Worm (Caenorhabditis elegans): ENCODE results near the gene T14B4.20.

T14B4.20 gene

ce11 chrII:6718221-6718620 is 1.5 kb downstream of the T14B4.20 start, which contains the start of gene tsp-10:
tsp-10 (plus strand) TSS chrII:6718586.
- TF ChIP-seq ceh-34 (tag; optimal IDR thresholded peaks at IDR 0.05) (no peak), ceh-18 (tag; optimal IDR thresholded peaks at IDR 0.05) (no peak), pros-1 (tag; optimal IDR thresholded peaks at IDR 0.05) (no peak), syd-9 (tag; optimal IDR thresholded peaks at IDR 0.05) (no peak), rnt-1 (tag; optimal IDR thresholded peaks at IDR 0.05) (no peak), F13H6.1 (tag; optimal IDR thresholded peaks at IDR 0.05) (no peak), pha-4 (tag; optimal IDR thresholded peaks at IDR 0.05) (no peak), eyg-1 (tag; optimal IDR thresholded peaks at IDR 0.05) (no peak), zip-5 (tag; optimal IDR thresholded peaks at IDR 0.05) (no peak), lin-11 (tag; optimal IDR thresholded peaks at IDR 0.05) (no peak), ceh-48 (tag; optimal IDR thresholded peaks at IDR 0.05) (no peak), K02D7.2 (tag; optimal IDR thresholded peaks at IDR 0.05) (no peak), unc-42 (tag; optimal IDR thresholded peaks at IDR 0.05) (no peak), pha-2 (tag; optimal IDR thresholded peaks at IDR 0.05) (no peak), C08G9.2 (tag; optimal IDR thresholded peaks at IDR 0.05) (no peak), Y22D7AL.16 (tag; optimal IDR thresholded peaks at IDR 0.05) (no peak), elt-2 (tag; optimal IDR thresholded peaks at IDR 0.05) (no peak)

- TF ChIP-seq ceh-19 (GFP tag; optimal IDR thresholded peaks at IDR 0.05) = peak; percentile 74
- no peak for TF ChIP-seq nhr-11 (tag; optimal IDR thresholded peaks at IDR 0.05)
- no peak for TF ChIP-seq pros-1 (tag; optimal IDR thresholded peaks at IDR 0.05)
- peak; percentile 39 for TF ChIP-seq C38D4.7 (GFP tag; optimal IDR thresholded peaks at IDR 0.05)
- TF ChIP-seq dmd-4 (tag; optimal IDR thresholded peaks at IDR 0.05; ENCODE audit: borderline replicate concordance) = peak; percentile 10
- no peak for TF ChIP-seq ceh-45 (GFP tag; IDR thresholded peaks at IDR 0.05)
- peak; percentile 20 for TF ChIP-seq gmeb-2 (tag; optimal IDR thresholded peaks at IDR 0.05)
- TF ChIP-seq tbx-2 (tag; optimal IDR thresholded peaks at IDR 0.05) = peak; percentile 10
- no peak for TF ChIP-seq ceh-24 (tag; optimal IDR thresholded peaks at IDR 0.05)
- peak; percentile 14 for TF ChIP-seq lin-11 (tag; optimal IDR thresholded peaks at IDR 0.05)
- peak; percentile 16 for TF ChIP-seq ztf-16 (tag; optimal IDR thresholded peaks at IDR 0.05)
- peak; percentile 51 for TF ChIP-seq hlh-15 (tag; optimal IDR thresholded peaks at IDR 0.05)
- peak; percentile 17 for TF ChIP-seq elt-2 (tag; optimal IDR thresholded peaks at IDR 0.05)
- TF ChIP-seq ceh-31 (tag; optimal IDR thresholded peaks at IDR 0.05) = peak; percentile 28
- TF ChIP-seq ceh-34 (tag; optimal IDR thresholded peaks at IDR 0.05) = peak; percentile 96
- peak; percentile 14 for TF ChIP-seq ceh-48 (tag; optimal IDR thresholded peaks at IDR 0.05)
- peak; percentile 28 for TF ChIP-seq rnt-1 (tag; optimal IDR thresholded peaks at IDR 0.05)
- no peak for TF ChIP-seq pat-9 (tag; optimal IDR thresholded peaks at IDR 0.05)
- peak; percentile 13 for TF ChIP-seq ceh-6 (GFP tag; optimal IDR thresholded peaks at IDR 0.05)
- TF ChIP-seq ceh-30 (tag; optimal IDR thresholded peaks at IDR 0.05) = no peak
- peak; percentile 9 for TF ChIP-seq fax-1 (tag; optimal IDR thresholded peaks at IDR 0.05)
- no peak for TF ChIP-seq ets-4 (tag; optimal IDR thresholded peaks at IDR 0.05)
- peak; percentile 38 for TF ChIP-seq che-1 (tag; optimal IDR thresholded peaks at IDR 0.05)
- peak; percentile 15 for TF ChIP-seq ceh-18 (tag; optimal IDR thresholded peaks at IDR 0.05)
- peak; percentile 31 for TF ChIP-seq Y22D7AL.16 (tag; optimal IDR thresholded peaks at IDR 0.05)
- no peak for TF ChIP-seq K02D7.2 (tag; optimal IDR thresholded peaks at IDR 0.05)
- TF ChIP-seq madf-2 (tag; optimal IDR thresholded peaks at IDR 0.05) = no peak
- peak; percentile 21 for TF ChIP-seq ref-2 (tag; optimal IDR thresholded peaks at IDR 0.05)
- peak; percentile 11 for TF ChIP-seq K09A11.1 (tag; optimal IDR thresholded peaks at IDR 0.05; ENCODE audit: insufficient read depth)
- no peak for TF ChIP-seq sox-4 (tag; optimal IDR thresholded peaks at IDR 0.05)
Observed at ce11 chrII:6721581-6721980, 4.9 kb downstream of the T14B4.20 start.

ce11 chrII:6726814-6727213 is 10.1 kb downstream of the T14B4.20 start:
- TF ChIP-seq ets-4 (tag; optimal IDR thresholded peaks at IDR 0.05) (no peak), dve-1 (tag; optimal IDR thresholded peaks at IDR 0.05) (no peak), hlh-6 (tag; optimal IDR thresholded peaks at IDR 0.05) (no peak), ceh-19 (GFP tag; optimal IDR thresholded peaks at IDR 0.05) (no peak), ceh-9 (tag; optimal IDR thresholded peaks at IDR 0.05) (no peak), sdc-2 (tag; optimal IDR thresholded peaks at IDR 0.05) (no peak), lin-11 (tag; optimal IDR thresholded peaks at IDR 0.05) (no peak), hlh-15 (tag; optimal IDR thresholded peaks at IDR 0.05) (no peak)

All from whole organism, late embryonic.